Fruit fly (Drosophila melanogaster) whole organism, wandering third instar larva: ENCODE results near the gene TkR99D.

Experiments
- Sp1 ChIP-seq: fragments of 200-800 bp; sonication (Bioruptor generic); optimal IDR thresholded peaks from 3 replicates; lab custom pipeline; 2019; ENCODE audit warnings: missing biosample characterization, mild to moderate bottlenecking, missing genetic modification characterization, moderate library complexity
- br ChIP-seq: fragments of 200-800 bp; sonication (Bioruptor generic); optimal IDR thresholded peaks from 2 replicates; lab custom pipeline; 2016; ENCODE audit warnings: missing biosample characterization, missing genetic modification characterization
- psq ChIP-seq: fragments of 200-800 bp; sonication (Bioruptor generic); optimal IDR thresholded peaks from 3 replicates; lab custom pipeline; 2017; ENCODE audit warnings: missing biosample characterization, mild to moderate bottlenecking, missing genetic modification characterization, moderate library complexity

dm6 chr3R:29990681-29991080, 21.4 kb upstream of the TkR99D start:
- TF ChIP-seq psq (GFP tag; lab: Kevin White, UChicago) (no peak), Sp1 (GFP tag; lab: Kevin White, UChicago) (no peak), br (GFP tag; lab: Kevin White, UChicago) (no peak)
